Fruit fly (Drosophila melanogaster) whole organism, embryonic: Measurements from ENCODE around the gene Lsp2.

ENCODE experiments used
- NK7.1 ChIP-seq: fragments of 200-800 bp; sonication (Bioruptor generic); optimal IDR thresholded peaks from 3 replicates; lab custom pipeline; 2016; ENCODE audit warnings: missing biosample characterization, missing genetic modification characterization
- ash1 ChIP-seq: fragments of 200-800 bp; sonication (Bioruptor generic); optimal IDR thresholded peaks from 2 replicates; lab custom pipeline; 2018; ENCODE audit warnings: missing biosample characterization, mild to moderate bottlenecking, missing genetic modification characterization
- crc ChIP-seq: fragments of 200-800 bp; sonication (Bioruptor generic); optimal IDR thresholded peaks from 2 replicates; lab custom pipeline; 2016; ENCODE audit warnings: missing biosample characterization, missing genetic modification characterization
- repo ChIP-seq: fragments of 200-800 bp; sonication (Bioruptor generic); optimal IDR thresholded peaks from 2 replicates; lab custom pipeline; 2016; ENCODE audit warnings: missing biosample characterization, missing genetic modification characterization

- no peak for TF ChIP-seq repo (GFP tag; lab: Kevin White, UChicago)
- TF ChIP-seq crc, result no peak
- TF ChIP-seq ash1 (GFP tag; lab: Kevin White, UChicago), result no peak
- no peak for TF ChIP-seq NK7.1 (GFP tag; lab: Kevin White, UChicago)
Measured at dm6 chr3L:12146970-12147369, 17.8 kb downstream of the Lsp2 start.
